In the genomic region with DNA sequence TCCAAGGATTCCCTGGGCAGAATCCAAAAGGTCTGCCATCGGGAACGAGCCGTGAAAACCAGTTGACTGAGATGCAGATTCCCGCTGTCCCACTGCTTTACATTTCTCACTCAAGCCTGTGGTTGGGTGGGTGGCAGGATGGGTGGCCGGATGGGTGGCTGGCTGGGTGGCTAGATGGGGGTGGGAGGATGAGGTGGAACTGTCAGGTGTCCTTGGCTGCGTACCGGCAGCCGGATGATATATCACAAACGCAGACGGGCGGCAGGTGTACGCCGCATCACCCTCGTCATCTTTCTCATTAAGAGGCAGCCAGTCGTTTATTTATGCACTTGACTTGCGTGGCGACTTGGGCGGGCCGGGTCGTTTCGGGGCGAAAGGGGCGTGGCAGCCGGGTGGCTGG, we compare ENCODE assay signal across 3 fruit fly cellular contexts.
TF ChIP-seq lines count a peak whose summit lies in the region.

No protein-coding gene starts in this region.

- no peak for TF ChIP-seq CTCF in whole organism, embryonic (GFP tag; optimal IDR thresholded peaks at IDR 0.05; lab: Kevin White, UChicago)

TF ChIP-seq in whole organism, embryonic, 481 proteins besides CTCF, POLR2A, EP300 and RAD21:
- TF ChIP-seq Med (GFP tag; lab: Kevin White, UChicago) (peak; percentile 10), CG10959 (GFP tag; IDR thresholded peaks at IDR 0.05; lab: Robert Waterston, UW) (no peak), CG6272 (GFP tag; IDR thresholded peaks at IDR 0.05; lab: Robert Waterston, UW) (no peak), GATAe (GFP tag; conservative IDR thresholded peaks at IDR 0.05; lab: Robert Waterston, UW) (no peak), CG4820 (GFP tag; optimal IDR thresholded peaks at IDR 0.05; lab: Kevin White, UChicago) (no peak), CG7357 (GFP tag; IDR thresholded peaks at IDR 0.05; lab: Robert Waterston, UW) (no peak), Atf3 (GFP tag; optimal IDR thresholded peaks at IDR 0.05; lab: Kevin White, UChicago) (no peak)
TF ChIP-seq in whole organism, embryonic: peak in this region for 1.

TF ChIP-seq in whole organism, pupa, 21 proteins besides CTCF, POLR2A, EP300 and RAD21:
- TF ChIP-seq EcR (GFP tag; optimal IDR thresholded peaks at IDR 0.05; lab: Kevin White, UChicago), result no peak
- TF ChIP-seq CG17806 (tag; optimal IDR thresholded peaks at IDR 0.05; lab: Kevin White, UChicago), result no peak
- no peak for TF ChIP-seq D1 (tag; optimal IDR thresholded peaks at IDR 0.05; lab: Kevin White, UChicago)
- peak; percentile 15 for TF ChIP-seq CG13204 (GFP tag; optimal IDR thresholded peaks at IDR 0.05; lab: Kevin White, UChicago)

TF ChIP-seq in whole organism, wandering third instar larva, 38 proteins besides CTCF, POLR2A, EP300 and RAD21:
- TF ChIP-seq sv (GFP tag; optimal IDR thresholded peaks at IDR 0.05; lab: Kevin White, UChicago), result no peak
- TF ChIP-seq Dfd (GFP tag; optimal IDR thresholded peaks at IDR 0.05; lab: Kevin White, UChicago), result peak; percentile 92

Comparison
In these comparisons a context has a peak if more than half of its experiments do, and no peak if none do; other contexts are left out.
1. Of the 10 proteins assayed by ChIP-seq in both whole organism, embryonic and whole organism, wandering third instar larva: peak only in whole organism, embryonic: none; only in whole organism, wandering third instar larva: Dfd; in both: none; in neither: 9.